Fruit fly (Drosophila melanogaster) whole organism, embryonic: ENCODE measurements around the gene Dup99B.

Experiments used
- Abd-B ChIP-seq: fragments of 200-800 bp; sonication (Bioruptor generic); optimal IDR thresholded peaks from 2 replicates; lab custom pipeline; 2018; ENCODE audit warnings: missing biosample characterization, mild to moderate bottlenecking, missing genetic modification characterization, moderate library complexity
- Bgb ChIP-seq: fragments of 200-800 bp; sonication (Bioruptor generic); IDR thresholded peaks from 2 replicates; pipeline ENCODE4 v1.3.6; 2022; ENCODE audit warnings: missing biosample characterization, missing genetic modification characterization; ENCODE audit not compliant: partially characterized antibody
- CG10543 ChIP-seq: fragments of 200-800 bp; sonication (Bioruptor generic); optimal IDR thresholded peaks from 3 replicates; lab custom pipeline; 2017; ENCODE audit warnings: missing biosample characterization, mild to moderate bottlenecking, missing genetic modification characterization, moderate library complexity
- CG12236 ChIP-seq: fragments of 200-800 bp; sonication (Bioruptor generic); optimal IDR thresholded peaks from 2 replicates; lab custom pipeline; 2016; ENCODE audit warnings: missing biosample characterization, missing genetic modification characterization
- CG13624 ChIP-seq: fragments of 200-800 bp; sonication (Bioruptor generic); optimal IDR thresholded peaks from 2 replicates; lab custom pipeline; 2016; ENCODE audit warnings: missing biosample characterization, missing genetic modification characterization
- CG13775 ChIP-seq: fragments of 200-800 bp; sonication (Bioruptor generic); optimal IDR thresholded peaks from 3 replicates; lab custom pipeline; 2017; ENCODE audit warnings: missing biosample characterization, mild to moderate bottlenecking, missing genetic modification characterization
- CG1529 ChIP-seq: fragments of 200-800 bp; sonication (Bioruptor generic); optimal IDR thresholded peaks from 3 replicates; lab custom pipeline; 2018; ENCODE audit warnings: missing biosample characterization, missing genetic modification characterization
- CG17328 ChIP-seq: fragments of 200-800 bp; sonication (Bioruptor generic); IDR thresholded peaks from 2 replicates; pipeline ENCODE4 v1.3.6; 2022; ENCODE audit warnings: missing biosample characterization, missing genetic modification characterization
- CG17359 ChIP-seq: fragments of 200-800 bp; sonication (Bioruptor generic); optimal IDR thresholded peaks from 3 replicates; lab custom pipeline; 2018; ENCODE audit warnings: missing biosample characterization, mild to moderate bottlenecking, missing genetic modification characterization, moderate library complexity
- CG18262 ChIP-seq: fragments of 200-800 bp; optimal IDR thresholded peaks from 3 replicates; lab custom pipeline; 2019; ENCODE audit warnings: missing biosample characterization, mild to moderate bottlenecking, missing genetic modification characterization, moderate library complexity
- CG2678 ChIP-seq: fragments of 200-800 bp; sonication (Bioruptor generic); optimal IDR thresholded peaks from 3 replicates; lab custom pipeline; 2019; ENCODE audit warnings: missing biosample characterization, mild to moderate bottlenecking, missing genetic modification characterization, moderate library complexity
- CG33557 ChIP-seq: fragments of 200-800 bp; sonication (Bioruptor generic); optimal IDR thresholded peaks from 2 replicates; lab custom pipeline; 2019; ENCODE audit warnings: missing biosample characterization, mild to moderate bottlenecking, missing genetic modification characterization, moderate library complexity
- CG3838 ChIP-seq: fragments of 200-800 bp; sonication (Bioruptor generic); optimal IDR thresholded peaks from 3 replicates; lab custom pipeline; 2016; ENCODE audit warnings: missing biosample characterization, missing genetic modification characterization
- CG4854 ChIP-seq: fragments of 200-800 bp; sonication (Bioruptor generic); optimal IDR thresholded peaks from 2 replicates; lab custom pipeline; 2016; ENCODE audit warnings: missing biosample characterization, missing genetic modification characterization, inconsistent platforms
- CG6791 ChIP-seq: fragments of 200-800 bp; sonication (Bioruptor generic); IDR thresholded peaks from 3 replicates; pipeline ENCODE4 v1.3.6; 2022; ENCODE audit warnings: missing biosample characterization, missing genetic modification characterization; ENCODE audit not compliant: partially characterized antibody
- CG7357 ChIP-seq: fragments of 200-800 bp; sonication (Bioruptor generic); IDR thresholded peaks from 3 replicates; pipeline ENCODE4 v1.3.6; 2022; ENCODE audit warnings: missing biosample characterization, missing genetic modification characterization
- CG7928 ChIP-seq: fragments of 200-800 bp; sonication (Bioruptor generic); optimal IDR thresholded peaks from 2 replicates; lab custom pipeline; 2017; ENCODE audit warnings: missing biosample characterization, mild to moderate bottlenecking, missing genetic modification characterization
- CG8478 ChIP-seq: fragments of >200 bp; optimal IDR thresholded peaks from 2 replicates; lab custom pipeline; 2018
- CG9215 ChIP-seq: fragments of 200-800 bp; sonication (Bioruptor generic); IDR thresholded peaks from 2 replicates; pipeline ENCODE4 v1.3.6; 2022; ENCODE audit warnings: missing biosample characterization, missing genetic modification characterization
- CG9609 ChIP-seq: fragments of 200-800 bp; sonication (Bioruptor generic); optimal IDR thresholded peaks from 3 replicates; lab custom pipeline; 2016; ENCODE audit warnings: missing biosample characterization, missing genetic modification characterization
- Dll ChIP-seq: fragments of 200-800 bp; sonication (Bioruptor generic); IDR thresholded peaks from 4 replicates; pipeline ENCODE4 v1.3.6; 2022; ENCODE audit warnings: missing biosample characterization, missing genetic modification characterization; ENCODE audit not compliant: partially characterized antibody
- Drgx ChIP-seq: fragments of 200-800 bp; sonication (Bioruptor generic); IDR thresholded peaks from 2 replicates; pipeline ENCODE4 v1.3.6; 2022; ENCODE audit warnings: missing biosample characterization, missing genetic modification characterization
- Eip74EF ChIP-seq, 2 experiments: fragments of 200-800 bp in 1 of 2; fragments of >200 bp in 1 of 2; sonication (Bioruptor generic) in 1 of 2; optimal IDR thresholded peaks; 2 replicates each; lab custom pipeline; 2017 to 2019; ENCODE audit warnings: missing biosample characterization in 2 of 2, missing genetic modification characterization in 2 of 2, mild to moderate bottlenecking in 1 of 2, moderate library complexity in 1 of 2
- Hmr ChIP-seq: fragments of 200-800 bp; sonication (Bioruptor generic); optimal IDR thresholded peaks from 3 replicates; lab custom pipeline; 2017; ENCODE audit warnings: mild to moderate bottlenecking, missing biosample characterization, missing genetic modification reagents, missing genetic modification characterization
- Hr39 ChIP-seq: fragments of >200 bp; optimal IDR thresholded peaks from 2 replicates; lab custom pipeline; 2017
- Oli ChIP-seq: fragments of 200-800 bp; sonication (Bioruptor generic); optimal IDR thresholded peaks from 2 replicates; lab custom pipeline; 2018; ENCODE audit warnings: missing biosample characterization, mild to moderate bottlenecking, missing genetic modification characterization, moderate library complexity
- Scr ChIP-seq: fragments of 200-800 bp; sonication (Bioruptor generic); IDR thresholded peaks from 2 replicates; pipeline ENCODE4 v1.3.6; 2022; ENCODE audit warnings: missing biosample characterization, missing genetic modification characterization; ENCODE audit not compliant: partially characterized antibody
- Sox102F ChIP-seq: fragments of 200-800 bp; sonication (Bioruptor generic); optimal IDR thresholded peaks from 2 replicates; lab custom pipeline; 2018; ENCODE audit warnings: missing biosample characterization, mild to moderate bottlenecking, missing genetic modification characterization, moderate library complexity
- Tbp ChIP-seq: fragments of >200 bp; optimal IDR thresholded peaks from 2 replicates; lab custom pipeline; 2018; ENCODE audit warnings: missing biosample characterization, missing genetic modification characterization
- ac ChIP-seq: fragments of 200-800 bp; sonication (Bioruptor generic); optimal IDR thresholded peaks from 3 replicates; lab custom pipeline; 2017; ENCODE audit warnings: missing biosample characterization, mild to moderate bottlenecking, missing genetic modification characterization
- aop ChIP-seq: fragments of 200-800 bp; sonication (Bioruptor generic); IDR thresholded peaks from 2 replicates; pipeline ENCODE4 v1.3.6; 2022; ENCODE audit warnings: missing biosample characterization, missing genetic modification characterization
- corto ChIP-seq: fragments of 200-800 bp; sonication (Bioruptor generic); optimal IDR thresholded peaks from 2 replicates; lab custom pipeline; 2016; ENCODE audit warnings: missing biosample characterization, mild to moderate bottlenecking, missing genetic modification characterization, moderate library complexity
- crc ChIP-seq: fragments of 200-800 bp; sonication (Bioruptor generic); optimal IDR thresholded peaks from 2 replicates; lab custom pipeline; 2016; ENCODE audit warnings: missing biosample characterization, missing genetic modification characterization
- croc ChIP-seq: fragments of 200-800 bp; sonication (Bioruptor generic); conservative IDR thresholded peaks from 3 replicates; pipeline ENCODE4 v1.3.6; 2022; ENCODE audit warnings: missing biosample characterization, missing genetic modification characterization
- emc ChIP-seq: fragments of 200-800 bp; sonication (Bioruptor generic); optimal IDR thresholded peaks from 2 replicates; lab custom pipeline; 2016; ENCODE audit warnings: missing biosample characterization, missing genetic modification characterization
- esg ChIP-seq: fragments of 200-800 bp; sonication (Bioruptor generic); conservative IDR thresholded peaks from 2 replicates; pipeline ENCODE4 v1.3.6; 2022; ENCODE audit warnings: missing biosample characterization, missing genetic modification characterization
- eyg ChIP-seq: fragments of 200-800 bp; sonication (Bioruptor generic); optimal IDR thresholded peaks from 3 replicates; lab custom pipeline; 2016; ENCODE audit warnings: missing biosample characterization, missing genetic modification characterization
- fd64A ChIP-seq: fragments of 200-800 bp; sonication (Bioruptor generic); optimal IDR thresholded peaks from 3 replicates; lab custom pipeline; 2018; ENCODE audit warnings: missing biosample characterization, mild to moderate bottlenecking, missing genetic modification characterization
- ftz-f1 ChIP-seq: fragments of 200-800 bp; sonication (Bioruptor generic); optimal IDR thresholded peaks from 2 replicates; lab custom pipeline; 2016; ENCODE audit warnings: missing biosample characterization, missing genetic modification characterization
- gro ChIP-seq: fragments of 200-800 bp; sonication (Bioruptor generic); optimal IDR thresholded peaks from 2 replicates; lab custom pipeline; 2016; ENCODE audit warnings: missing biosample characterization, missing genetic modification characterization
- gsb ChIP-seq: fragments of 200-800 bp; sonication (Bioruptor generic); IDR thresholded peaks from 2 replicates; pipeline ENCODE4 v1.3.6; 2022; ENCODE audit warnings: missing biosample characterization, missing genetic modification characterization
- gsb-n ChIP-seq: fragments of 200-800 bp; sonication (Bioruptor generic); optimal IDR thresholded peaks from 3 replicates; lab custom pipeline; 2018; ENCODE audit warnings: missing biosample characterization, mild to moderate bottlenecking, missing genetic modification characterization
- ham ChIP-seq: fragments of 200-800 bp; sonication (Bioruptor generic); IDR thresholded peaks from 2 replicates; pipeline ENCODE4 v1.3.6; 2022; ENCODE audit warnings: missing biosample characterization, missing genetic modification characterization
- hb ChIP-seq: fragments of 200-800 bp; sonication (Bioruptor generic); IDR thresholded peaks from 3 replicates; pipeline ENCODE4 v1.3.6; 2022; ENCODE audit warnings: missing biosample characterization, missing genetic modification characterization; ENCODE audit not compliant: partially characterized antibody
- her ChIP-seq: fragments of 200-800 bp; sonication (Bioruptor generic); optimal IDR thresholded peaks from 2 replicates; lab custom pipeline; 2016; ENCODE audit warnings: missing biosample characterization, missing genetic modification characterization
- kni ChIP-seq: fragments of 200-800 bp; sonication (Bioruptor generic); optimal IDR thresholded peaks from 3 replicates; lab custom pipeline; 2017; ENCODE audit warnings: mild to moderate bottlenecking, missing biosample characterization, missing genetic modification reagents, missing genetic modification characterization
- lov ChIP-seq, 2 experiments: fragments of 200-800 bp in 1 of 2; fragments of >200 bp in 1 of 2; sonication (Bioruptor generic) in 1 of 2; IDR thresholded peaks in 1 of 2; optimal IDR thresholded peaks in 1 of 2; 2 replicates in 1 of 2; 3 replicates in 1 of 2; pipeline versions ENCODE4 v1.3.6 to Lab custom; 2017 to 2022; ENCODE audit warnings: missing biosample characterization in 1 of 2, missing genetic modification characterization in 1 of 2
- nau ChIP-seq: fragments of 200-800 bp; sonication (Bioruptor generic); optimal IDR thresholded peaks from 3 replicates; lab custom pipeline; 2017; ENCODE audit warnings: missing biosample characterization, mild to moderate bottlenecking, missing genetic modification characterization, missing genetic modification reagents
- nom ChIP-seq: fragments of 200-800 bp; sonication (Bioruptor generic); optimal IDR thresholded peaks from 2 replicates; lab custom pipeline; 2017; ENCODE audit warnings: missing biosample characterization, missing genetic modification characterization, mild to moderate bottlenecking, moderate library complexity, missing genetic modification reagents
- sima ChIP-seq: fragments of 200-800 bp; sonication (Bioruptor generic); optimal IDR thresholded peaks from 2 replicates; lab custom pipeline; 2016; ENCODE audit warnings: missing biosample characterization, missing genetic modification characterization
- zfh1 ChIP-seq: fragments of 200-800 bp; sonication (Bioruptor generic); IDR thresholded peaks from 3 replicates; pipeline ENCODE4 v1.3.6; 2022; ENCODE audit warnings: missing biosample characterization, missing genetic modification characterization

The Dup99B gene

dm6 chr3R:29675333-29675732 is 39.8 kb downstream of the Dup99B start, which contains the start of the genes Bub3 and Cap-D2 (continued):
- TF ChIP-seq Eip74EF (GFP tag; optimal IDR thresholded peaks at IDR 0.05; lab: Kevin White, UChicago) (no peak), Scr (GFP tag; lab: Robert Waterston, UW) (peak; percentile 88), gsb (no peak), CG18262 (tag; lab: Kevin White, UChicago) (no peak), CG3838 (no peak), her (GFP tag; lab: Kevin White, UChicago) (peak; percentile 55), sima (GFP tag; lab: Kevin White, UChicago) (no peak), kni (GFP tag; lab: Kevin White, UChicago) (no peak), CG6791 (GFP tag; lab: Robert Waterston, UW) (peak; percentile 75), ac (no peak), hb (GFP tag; lab: Robert Waterston, UW) (peak; percentile 76), CG13775 (GFP tag; lab: Kevin White, UChicago) (peak; percentile 73), CG33557 (GFP tag; lab: Kevin White, UChicago) (peak; percentile 46), Abd-B (GFP tag; lab: Kevin White, UChicago) (peak; percentile 69), eyg (GFP tag; lab: Kevin White, UChicago) (peak; percentile 21), zfh1 (GFP tag; lab: Robert Waterston, UW) (peak; percentile 46; the same call in 1 of the 3 replicates), crc (GFP tag; lab: Kevin White, UChicago) (peak; percentile 56), nau (GFP tag; lab: Kevin White, UChicago) (no peak), emc (no peak), lov (optimal IDR thresholded peaks at IDR 0.05; lab: Kevin White, UChicago) (no peak), lov (GFP tag; IDR thresholded peaks at IDR 0.05; lab: Robert Waterston, UW) (0 out of 3 replicates have a peak, but pooled peaks have one; percentile 43), gsb-n (tag; lab: Kevin White, UChicago) (no peak), esg (GFP tag; lab: Robert Waterston, UW) (peak; percentile 70), CG10543 (GFP tag; lab: Kevin White, UChicago) (no peak), aop (GFP tag; lab: Robert Waterston, UW) (peak; percentile 58; the same call in 1 of the 2 replicates), CG2678 (no peak), Bgb (GFP tag; lab: Robert Waterston, UW) (peak; percentile 59), Hr39 (lab: Kevin White, UChicago) (no peak), croc (GFP tag; lab: Robert Waterston, UW) (no peak), Drgx (no peak; the same call in 1 of the 2 replicates), CG12236 (peak; percentile 38), Oli (tag; lab: Kevin White, UChicago) (peak; percentile 43), Sox102F (GFP tag; lab: Kevin White, UChicago) (peak; percentile 71), CG17328 (GFP tag; lab: Robert Waterston, UW) (peak; percentile 70), nom (GFP tag; lab: Kevin White, UChicago) (no peak), CG8478 (lab: Kevin White, UChicago) (no peak), fd64A (no peak), CG7357 (GFP tag; lab: Robert Waterston, UW) (no peak), CG9609 (GFP tag; lab: Kevin White, UChicago) (peak; percentile 63), Dll (GFP tag; lab: Robert Waterston, UW) (peak; percentile 96), CG17359 (no peak), CG13624 (GFP tag; lab: Kevin White, UChicago) (peak; percentile 82), ham (no peak), CG7928 (peak; percentile 14), CG9215 (GFP tag; lab: Robert Waterston, UW) (peak; percentile 53), CG1529 (GFP tag; lab: Kevin White, UChicago) (no peak), Tbp (no peak), corto (no peak), CG4854 (no peak), gro (GFP tag; lab: Kevin White, UChicago) (no peak), ftz-f1 (GFP tag; lab: Kevin White, UChicago) (no peak), Hmr (GFP tag; lab: Kevin White, UChicago) (peak; percentile 60)
